Fruit fly (Drosophila melanogaster): ENCODE results near the gene CG5897.

dm6 chr3L:11921213-11921612 lies 32.4 kb upstream of the CG5897 start, which contains the start of gene CG11588:
- TF ChIP-seq dan (GFP tag; IDR thresholded peaks at IDR 0.05) (no peak), Drgx (GFP tag; IDR thresholded peaks at IDR 0.05) (no peak), CG16779 (GFP tag; IDR thresholded peaks at IDR 0.05) (no peak), sr (GFP tag; IDR thresholded peaks at IDR 0.05) (no peak), dati (GFP tag; IDR thresholded peaks at IDR 0.05) (no peak)
